Fruit fly (Drosophila melanogaster): ENCODE data around the gene Alp9.

DNA sequence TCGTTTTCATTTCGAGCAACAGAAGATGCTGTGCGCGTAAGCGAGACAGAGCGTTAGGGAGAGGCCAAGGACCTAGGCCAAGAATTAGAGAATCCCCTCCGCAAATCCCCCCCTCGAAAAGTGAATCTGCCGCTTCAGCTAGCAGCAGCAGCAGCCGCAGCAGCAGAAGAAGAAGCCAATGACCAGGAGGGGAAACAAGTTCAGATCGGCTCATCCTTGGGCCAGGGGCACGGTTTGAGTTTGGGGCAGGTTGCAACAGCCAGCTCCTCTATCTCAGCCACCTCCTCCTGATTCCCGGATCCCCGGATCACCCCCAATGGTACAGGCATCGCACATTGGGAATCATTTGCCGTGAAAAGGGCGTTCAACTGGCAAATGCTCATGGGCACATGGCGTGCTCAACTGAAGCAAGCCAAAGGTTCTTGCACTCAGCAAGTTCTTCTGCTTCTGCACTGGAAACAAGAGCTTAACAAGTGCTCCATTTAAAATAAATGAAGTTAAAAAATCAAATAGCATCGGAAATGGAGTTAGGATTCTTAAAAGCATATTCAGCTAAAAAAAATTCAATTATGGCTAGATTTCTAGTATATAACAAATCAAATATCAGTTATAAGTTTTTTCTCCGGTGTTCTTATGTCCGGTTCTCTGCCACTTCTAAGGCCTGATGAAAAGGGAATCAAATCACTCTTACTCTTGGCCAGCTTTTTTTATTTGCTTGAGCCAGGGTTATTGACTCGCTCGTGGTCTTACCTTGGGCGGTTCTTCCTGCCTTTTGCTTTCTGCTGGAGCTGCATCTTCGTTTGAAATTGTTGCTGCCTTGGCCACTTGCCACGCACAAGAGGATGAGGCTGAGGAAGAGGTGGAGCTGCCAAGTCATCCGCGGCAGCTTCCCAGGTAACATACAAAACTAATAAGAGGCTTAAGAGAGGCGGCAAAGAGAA, 38.2 kb downstream of the Alp9 start:
- peak; percentile 34 for TF ChIP-seq CG34367 (tag; optimal IDR thresholded peaks at IDR 0.05)
- peak; percentile 88 for TF ChIP-seq CG9948 (tag; optimal IDR thresholded peaks at IDR 0.05)
